Worm (Caenorhabditis elegans): Measurements from ENCODE around the gene nhr-123.

DNA sequence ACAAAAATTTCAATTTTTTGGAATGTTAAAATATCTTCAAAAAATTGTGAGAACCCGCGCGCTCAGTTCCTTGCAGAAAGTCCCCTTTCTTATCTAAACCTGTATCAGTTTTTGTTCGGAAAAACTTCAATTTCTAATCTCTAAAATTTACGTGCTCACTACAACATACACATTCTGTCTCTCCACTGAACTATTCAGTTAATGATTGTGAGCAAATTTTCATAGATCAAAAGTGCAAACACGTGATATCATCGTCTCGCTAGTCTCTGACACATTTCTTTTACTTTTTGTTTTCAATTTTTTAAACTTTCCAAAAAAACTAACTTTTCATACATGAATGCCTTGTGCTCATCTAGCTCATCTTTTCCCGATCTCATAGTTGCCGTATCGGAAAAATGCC lies 8.2 kb downstream of the nhr-123 start, which contains the start of gene nhr-203:
- no peak for TF ChIP-seq ama-1 (optimal IDR thresholded peaks at IDR 0.05)
- TF ChIP-seq ama-1 (GFP tag; optimal IDR thresholded peaks at IDR 0.05), result no peak
- TF ChIP-seq cebp-2 (GFP tag; IDR thresholded peaks at IDR 0.05), result no peak
- no peak for TF ChIP-seq bed-2 (GFP tag; IDR thresholded peaks at IDR 0.05)
- TF ChIP-seq nhr-179 (tag; optimal IDR thresholded peaks at IDR 0.05), result no peak
- no peak for TF ChIP-seq unc-130 (GFP tag; optimal IDR thresholded peaks at IDR 0.05)
- no peak for TF ChIP-seq snpc-1.3 (tag; optimal IDR thresholded peaks at IDR 0.05; ENCODE audit: insufficient read depth)

Data from whole organism, young adult.